Worm (Caenorhabditis elegans): ENCODE measurements around the gene gcy-9.

The gcy-9 gene

ce11 chrX:11296683-11297365 lies 40.9 kb downstream of the gcy-9 start, which contains the start of gene inx-2:
Gene inx-2, minus strand, starts transcription at chrX:11296733.
- TF ChIP-seq fkh-10 (GFP tag; optimal IDR thresholded peaks at IDR 0.05): no peak
- no peak for TF ChIP-seq ztf-4 (tag; optimal IDR thresholded peaks at IDR 0.05)

ce11 chrX:11290528-11290927 lies 47.2 kb downstream of the gcy-9 start:
- no peak for TF ChIP-seq nhr-77 (tag; optimal IDR thresholded peaks at IDR 0.05)
- TF ChIP-seq nhr-43 (tag; optimal IDR thresholded peaks at IDR 0.05; ENCODE audit: poor library complexity, severe bottlenecking): no peak
- no peak for TF ChIP-seq eor-1 (tag; optimal IDR thresholded peaks at IDR 0.05)
- TF ChIP-seq tbx-2 (tag; optimal IDR thresholded peaks at IDR 0.05): no peak

- TF ChIP-seq nhr-67 (tag; optimal IDR thresholded peaks at IDR 0.05) (no peak), jun-1 (tag; optimal IDR thresholded peaks at IDR 0.05) (peak; percentile 6), nhr-43 (tag; optimal IDR thresholded peaks at IDR 0.05; ENCODE audit: poor library complexity, severe bottlenecking) (no peak), ama-1 (optimal IDR thresholded peaks at IDR 0.05) (no peak), lsy-12 (tag; optimal IDR thresholded peaks at IDR 0.05) (no peak), ceh-28 (tag; optimal IDR thresholded peaks at IDR 0.05) (no peak), snpc-4 (tag; optimal IDR thresholded peaks at IDR 0.05) (no peak), ceh-9 (tag; optimal IDR thresholded peaks at IDR 0.05) (no peak), fkh-2 (tag; optimal IDR thresholded peaks at IDR 0.05) (no peak), elt-2 (tag; optimal IDR thresholded peaks at IDR 0.05) (peak; percentile 86), pqm-1 (tag; optimal IDR thresholded peaks at IDR 0.05) (peak; percentile 59)
These were observed 47.8 kb downstream of the gcy-9 start for ce11 chrX:11289925-11290324.

- no peak for TF ChIP-seq fos-1 (tag; optimal IDR thresholded peaks at IDR 0.05)
- TF ChIP-seq daf-12 (tag; optimal IDR thresholded peaks at IDR 0.05): no peak
- no peak for TF ChIP-seq lin-15B (tag; optimal IDR thresholded peaks at IDR 0.05)
- TF ChIP-seq ceh-82 (tag; optimal IDR thresholded peaks at IDR 0.05): no peak
- TF ChIP-seq ceh-16 (tag; optimal IDR thresholded peaks at IDR 0.05): no peak
- no peak for TF ChIP-seq skn-1 (tag; optimal IDR thresholded peaks at IDR 0.05)
- no peak for TF ChIP-seq egl-27 (tag; optimal IDR thresholded peaks at IDR 0.05)
- no peak for TF ChIP-seq tbx-2 (tag; optimal IDR thresholded peaks at IDR 0.05)
- no peak for TF ChIP-seq elt-2 (tag; optimal IDR thresholded peaks at IDR 0.05)
These were observed 50.1 kb downstream of the gcy-9 start, which contains the start of gene F38B2.4 for ce11 chrX:11287617-11288016. Gene F38B2.4, minus strand, starts transcription at chrX:11287717.

- no peak for TF ChIP-seq eor-1 (tag; optimal IDR thresholded peaks at IDR 0.05)
- TF ChIP-seq fkh-10 (GFP tag; optimal IDR thresholded peaks at IDR 0.05): no peak
- no peak for TF ChIP-seq ZK546.5 (tag; optimal IDR thresholded peaks at IDR 0.05)
- TF ChIP-seq pqm-1 (tag; optimal IDR thresholded peaks at IDR 0.05): no peak
These were observed 51.4 kb downstream of the gcy-9 start, which contains the start of gene F38B2.3 for ce11 chrX:11286246-11286645. Gene F38B2.3, minus strand, starts transcription at chrX:11286346.
